Worm (Caenorhabditis elegans) whole organism, L3 larva: Measurements from ENCODE around the gene rme-6.

Experiments
- R02D3.7 ChIP-seq: fragments of 150-350 bp; optimal IDR thresholded peaks from 2 replicates; lab custom pipeline; 2014; ENCODE audit warnings: missing biosample characterization, missing genetic modification characterization
- aly-2 ChIP-seq: fragments of 150-350 bp; optimal IDR thresholded peaks from 2 replicates; lab custom pipeline; 2014; ENCODE audit warnings: missing biosample characterization, missing genetic modification characterization
- ceh-28 ChIP-seq: fragments of 150-350 bp; optimal IDR thresholded peaks from 2 replicates; lab custom pipeline; 2014; ENCODE audit warnings: missing biosample characterization, missing genetic modification reagents, missing genetic modification characterization
- ceh-82 ChIP-seq: fragments of 150-350 bp; optimal IDR thresholded peaks from 2 replicates; lab custom pipeline; 2014; ENCODE audit warnings: missing biosample characterization, missing genetic modification characterization
- egl-5 ChIP-seq: fragments of 150-350 bp; optimal IDR thresholded peaks from 2 replicates; lab custom pipeline; 2017; ENCODE audit warnings: missing biosample characterization, missing genetic modification reagents, missing genetic modification characterization, inconsistent platforms
- elt-1 ChIP-seq: fragments of 150-350 bp; optimal IDR thresholded peaks from 2 replicates; lab custom pipeline; 2014; ENCODE audit warnings: missing biosample characterization, missing genetic modification characterization
- elt-2 ChIP-seq: sonication (generic microtip); optimal IDR thresholded peaks from 2 replicates; lab custom pipeline; 2016; ENCODE audit warnings: missing genetic modification reagents, mild to moderate bottlenecking, missing genetic modification characterization, missing compliant biosample characterization
- elt-3 ChIP-seq, 3 experiments: fragments of 150-350 bp in 1 of 3; sonication (generic microtip) in 2 of 3; optimal IDR thresholded peaks; 2 replicates in 2 of 3; 4 replicates in 1 of 3; lab custom pipeline; 2014 to 2017; ENCODE audit warnings: missing biosample characterization in 3 of 3, missing genetic modification characterization in 3 of 3
- eor-1 ChIP-seq, 2 experiments: fragments of 150-350 bp; optimal IDR thresholded peaks; 2 replicates each; lab custom pipeline; 2014 to 2018; ENCODE audit warnings: missing biosample characterization in 2 of 2, missing genetic modification characterization in 2 of 2
- fos-1 ChIP-seq: fragments of 150-350 bp; optimal IDR thresholded peaks from 2 replicates; lab custom pipeline; 2014; ENCODE audit warnings: missing biosample characterization, missing genetic modification characterization
- hmg-11 ChIP-seq: sonication (generic microtip); optimal IDR thresholded peaks from 2 replicates; lab custom pipeline; 2016; ENCODE audit warnings: missing genetic modification characterization, missing compliant biosample characterization
- jun-1 ChIP-seq: fragments of 150-350 bp; optimal IDR thresholded peaks from 2 replicates; lab custom pipeline; 2014; ENCODE audit warnings: missing biosample characterization, missing genetic modification reagents, missing genetic modification characterization
- lin-15B ChIP-seq: fragments of 150-350 bp; optimal IDR thresholded peaks from 2 replicates; lab custom pipeline; 2014; ENCODE audit warnings: missing biosample characterization, missing genetic modification characterization
- lin-39 ChIP-seq: fragments of 150-350 bp; optimal IDR thresholded peaks from 2 replicates; lab custom pipeline; 2018; ENCODE audit warnings: missing biosample characterization, missing genetic modification reagents, missing genetic modification characterization
- mdl-1 ChIP-seq: fragments of 150-350 bp; optimal IDR thresholded peaks from 2 replicates; lab custom pipeline; 2014; ENCODE audit warnings: missing biosample characterization, missing genetic modification characterization
- nfya-1 ChIP-seq: sonication (generic microtip); optimal IDR thresholded peaks from 2 replicates; lab custom pipeline; 2017; ENCODE audit warnings: missing genetic modification characterization, mild to moderate bottlenecking, missing compliant biosample characterization, antibody characterized with exemption, moderate library complexity; ENCODE audit not compliant: insufficient read depth
- nhr-11 ChIP-seq: fragments of 150-350 bp; optimal IDR thresholded peaks from 2 replicates; lab custom pipeline; 2014; ENCODE audit warnings: missing biosample characterization, missing genetic modification characterization
- nhr-23 ChIP-seq: fragments of 150-350 bp; optimal IDR thresholded peaks from 2 replicates; lab custom pipeline; 2014; ENCODE audit warnings: missing biosample characterization, missing genetic modification reagents, missing genetic modification characterization
- nhr-25 ChIP-seq: sonication (generic microtip); optimal IDR thresholded peaks from 2 replicates; lab custom pipeline; 2017; ENCODE audit warnings: missing biosample characterization, missing genetic modification characterization
- nhr-28 ChIP-seq: fragments of 150-350 bp; optimal IDR thresholded peaks from 2 replicates; lab custom pipeline; 2014; ENCODE audit warnings: missing biosample characterization, missing genetic modification characterization
- nhr-43 ChIP-seq: sonication (generic microtip); optimal IDR thresholded peaks from 2 replicates; lab custom pipeline; 2016; ENCODE audit warnings: mild to moderate bottlenecking, missing genetic modification characterization, missing compliant biosample characterization; ENCODE audit not compliant: poor library complexity, severe bottlenecking
- nhr-76 ChIP-seq: fragments of 150-350 bp; sonication (generic microtip); optimal IDR thresholded peaks from 5 replicates; lab custom pipeline; 2014; ENCODE audit warnings: missing biosample characterization, missing genetic modification characterization
- pha-4 ChIP-seq: fragments of 150-350 bp; optimal IDR thresholded peaks from 2 replicates; lab custom pipeline; 2014; ENCODE audit warnings: missing biosample characterization, missing genetic modification reagents, missing genetic modification characterization
- pqm-1 ChIP-seq: fragments of 150-350 bp; optimal IDR thresholded peaks from 2 replicates; lab custom pipeline; 2017; ENCODE audit warnings: missing biosample characterization, missing genetic modification characterization, inconsistent platforms
- skn-1 ChIP-seq: fragments of 150-350 bp; optimal IDR thresholded peaks from 2 replicates; lab custom pipeline; 2014; ENCODE audit warnings: missing biosample characterization, missing genetic modification characterization
- snpc-4 ChIP-seq: fragments of 150-350 bp; optimal IDR thresholded peaks from 2 replicates; lab custom pipeline; 2014; ENCODE audit warnings: missing biosample characterization, missing genetic modification characterization
- tbx-2 ChIP-seq: sonication (generic microtip); optimal IDR thresholded peaks from 2 replicates; lab custom pipeline; 2016; ENCODE audit warnings: mild to moderate bottlenecking, missing genetic modification characterization, missing compliant biosample characterization
- unc-39 ChIP-seq: sonication (generic microtip); optimal IDR thresholded peaks from 4 replicates; lab custom pipeline; 2017; ENCODE audit warnings: missing biosample characterization, missing genetic modification characterization
- unc-62 ChIP-seq: fragments of 150-350 bp; sonication (generic microtip); optimal IDR thresholded peaks from 4 replicates; lab custom pipeline; 2014; ENCODE audit warnings: missing biosample characterization, missing genetic modification reagents, missing genetic modification characterization
- ztf-11 ChIP-seq: fragments of 150-350 bp; optimal IDR thresholded peaks from 2 replicates; lab custom pipeline; 2014; ENCODE audit warnings: missing biosample characterization, missing genetic modification characterization

rme-6 gene

ce11 chrX:1128503-1129036 is 31.6 kb downstream of the rme-6 start, which contains the start of gene snx-1:
snx-1 (plus strand) TSS chrX:1128986.
- TF ChIP-seq nhr-23 (tag; lab: Kevin White, UChicago) (peak; percentile 44), fos-1 (tag; lab: Kevin White, UChicago) (peak; percentile 10), jun-1 (tag; lab: Kevin White, UChicago) (peak; percentile 61), ceh-82 (tag; lab: Kevin White, UChicago) (no peak), nhr-43 (tag; lab: Kevin White, UChicago) (peak; percentile 38), nhr-28 (tag; lab: Kevin White, UChicago) (no peak), lin-15B (peak; percentile 57), nfya-1 (tag; lab: Kevin White, UChicago) (peak; percentile 41), pha-4 (tag; lab: Kevin White, UChicago) (peak; percentile 64), mdl-1 (peak; percentile 0), elt-3 (tag; optimal IDR thresholded peaks at IDR 0.05; lab: Kevin White, UChicago) (no peak), hmg-11 (tag; lab: Kevin White, UChicago) (peak; percentile 65), ztf-11 (tag; lab: Kevin White, UChicago) (no peak), unc-62 (GFP tag; lab: Kevin White, UChicago) (no peak), ceh-28 (tag; lab: Kevin White, UChicago) (peak; percentile 9), aly-2 (tag; lab: Kevin White, UChicago) (no peak), eor-1 (tag; optimal IDR thresholded peaks at IDR 0.05; lab: Kevin White, UChicago) (no peak), skn-1 (peak; percentile 34), pqm-1 (tag; lab: Kevin White, UChicago) (peak; percentile 20), elt-2 (tag; lab: Kevin White, UChicago) (peak; percentile 58), nhr-25 (peak; percentile 74), nhr-76 (tag; lab: Kevin White, UChicago) (no peak), egl-5 (tag; lab: Kevin White, UChicago) (peak; percentile 47), elt-1 (tag; lab: Kevin White, UChicago) (no peak), lin-39 (tag; lab: Kevin White, UChicago) (peak; percentile 70), snpc-4 (tag; lab: Kevin White, UChicago) (peak; percentile 47)

- TF ChIP-seq tbx-2 (tag; lab: Kevin White, UChicago), result no peak
- no peak for TF ChIP-seq R02D3.7 (tag; lab: Kevin White, UChicago)
- no peak for TF ChIP-seq nhr-28 (tag; lab: Kevin White, UChicago)
Measured at ce11 chrX:1141617-1142016, 44.7 kb downstream of the rme-6 start.

- TF ChIP-seq elt-2 (tag; lab: Kevin White, UChicago), result peak; percentile 64
- no peak for TF ChIP-seq unc-39 (tag; lab: Kevin White, UChicago)
- TF ChIP-seq pqm-1 (tag; lab: Kevin White, UChicago), result peak; percentile 64
Measured at ce11 chrX:1147394-1147793, 50.4 kb downstream of the rme-6 start.

ce11 chrX:1148438-1148837 is 51.5 kb downstream of the rme-6 start, which contains the start of the genes R193.2 and R193.6:
R193.2 (minus strand) TSS chrX:1148585.
R193.6 (plus strand) TSS chrX:1148787.
- TF ChIP-seq eor-1 (tag; optimal IDR thresholded peaks at IDR 0.05; lab: Kevin White, UChicago), result no peak
- TF ChIP-seq nfya-1 (tag; lab: Kevin White, UChicago), result no peak
- TF ChIP-seq mdl-1, result no peak
- no peak for TF ChIP-seq unc-39 (tag; lab: Kevin White, UChicago)
- TF ChIP-seq pqm-1 (tag; lab: Kevin White, UChicago), result peak; percentile 63
- TF ChIP-seq snpc-4 (tag; lab: Kevin White, UChicago), result no peak
- TF ChIP-seq elt-2 (tag; lab: Kevin White, UChicago), result peak; percentile 98
- no peak for TF ChIP-seq lin-39 (tag; lab: Kevin White, UChicago)
- TF ChIP-seq nhr-11, result no peak
